Worm (Caenorhabditis elegans) whole organism, L3 larva: Measurements from ENCODE around the gene K09D9.9.

Source experiments
- elt-2 ChIP-seq: sonication (generic microtip); optimal IDR thresholded peaks from 2 replicates; lab custom pipeline; 2016; ENCODE audit warnings: missing genetic modification reagents, mild to moderate bottlenecking, missing genetic modification characterization, missing compliant biosample characterization
- elt-3 ChIP-seq, 3 experiments: fragments of 150-350 bp in 1 of 3; sonication (generic microtip) in 2 of 3; optimal IDR thresholded peaks; 2 replicates in 2 of 3; 4 replicates in 1 of 3; lab custom pipeline; 2014 to 2017; ENCODE audit warnings: missing biosample characterization in 3 of 3, missing genetic modification characterization in 3 of 3
- nhr-28 ChIP-seq: fragments of 150-350 bp; optimal IDR thresholded peaks from 2 replicates; lab custom pipeline; 2014; ENCODE audit warnings: missing biosample characterization, missing genetic modification characterization
- nhr-77 ChIP-seq: fragments of 150-350 bp; optimal IDR thresholded peaks from 2 replicates; lab custom pipeline; 2014; ENCODE audit warnings: missing biosample characterization, missing genetic modification characterization
- ztf-11 ChIP-seq: fragments of 150-350 bp; optimal IDR thresholded peaks from 2 replicates; lab custom pipeline; 2014; ENCODE audit warnings: missing biosample characterization, missing genetic modification characterization
- ztf-4 ChIP-seq: fragments of 150-350 bp; optimal IDR thresholded peaks from 2 replicates; lab custom pipeline; 2014; ENCODE audit warnings: missing biosample characterization, missing genetic modification characterization

- TF ChIP-seq elt-2 (tag; lab: Kevin White, UChicago) = no peak
- no peak for TF ChIP-seq elt-3 (tag; optimal IDR thresholded peaks at IDR 0.05; lab: Kevin White, UChicago)
- no peak for TF ChIP-seq ztf-4 (tag; lab: Kevin White, UChicago)
- TF ChIP-seq nhr-77 (tag; lab: Kevin White, UChicago) = no peak
- TF ChIP-seq nhr-28 = no peak
- TF ChIP-seq ztf-11 (tag; lab: Kevin White, UChicago) = no peak
These were observed 44.2 kb downstream of the K09D9.9 start, which contains the start of gene dach-1 for ce11 chrV:3949723-3950122.
